Worm (Caenorhabditis elegans) whole organism, mixed stage, embryonic: Measurements from ENCODE around the gene arrd-6.

Source experiments
- M03D4.4 ChIP-seq: sonication (generic microtip); optimal IDR thresholded peaks from 2 replicates; lab custom pipeline; 2017; ENCODE audit warnings: mild to moderate bottlenecking, missing genetic modification characterization, missing compliant biosample characterization
- bed-3 ChIP-seq: fragments of 200-800 bp; sonication (Bioruptor generic); optimal IDR thresholded peaks from 3 replicates; lab custom pipeline; 2018; ENCODE audit warnings: mild to moderate bottlenecking, missing genetic modification characterization, moderate library complexity, missing compliant biosample characterization
- blmp-1 ChIP-seq: fragments of 150-350 bp; optimal IDR thresholded peaks from 2 replicates; lab custom pipeline; 2014; ENCODE audit warnings: missing biosample characterization, missing genetic modification characterization
- ceh-39 ChIP-seq: fragments of 150-350 bp; optimal IDR thresholded peaks from 2 replicates; lab custom pipeline; 2014; ENCODE audit warnings: missing biosample characterization, missing genetic modification characterization
- ceh-83 ChIP-seq: fragments of 200-800 bp; sonication (Bioruptor generic); optimal IDR thresholded peaks from 2 replicates; lab custom pipeline; 2018; ENCODE audit warnings: mild to moderate bottlenecking, missing genetic modification characterization, missing compliant biosample characterization
- ces-1 ChIP-seq: fragments of 150-350 bp; optimal IDR thresholded peaks from 2 replicates; lab custom pipeline; 2014; ENCODE audit warnings: missing biosample characterization, missing genetic modification reagents, missing genetic modification characterization
- cnd-1 ChIP-seq: fragments of 200-800 bp; sonication (Bioruptor generic); optimal IDR thresholded peaks from 2 replicates; lab custom pipeline; 2018; ENCODE audit warnings: mild to moderate bottlenecking, missing genetic modification characterization, missing compliant biosample characterization
- drap-1 ChIP-seq: fragments of 200-800 bp; sonication (Bioruptor generic); optimal IDR thresholded peaks from 3 replicates; lab custom pipeline; 2018; ENCODE audit warnings: mild to moderate bottlenecking, missing genetic modification characterization, missing compliant biosample characterization
- elt-3 ChIP-seq: fragments of 150-350 bp; optimal IDR thresholded peaks from 2 replicates; lab custom pipeline; 2014; ENCODE audit warnings: missing biosample characterization, missing genetic modification characterization
- flh-1 ChIP-seq: fragments of 200-800 bp; sonication (Bioruptor generic); optimal IDR thresholded peaks from 2 replicates; lab custom pipeline; 2018; ENCODE audit warnings: mild to moderate bottlenecking, missing genetic modification characterization, moderate library complexity, missing compliant biosample characterization
- ham-2 ChIP-seq: fragments of 200-800 bp; sonication (Bioruptor generic); optimal IDR thresholded peaks from 2 replicates; lab custom pipeline; 2018; ENCODE audit warnings: mild to moderate bottlenecking, missing genetic modification characterization, missing compliant biosample characterization
- hlh-1 ChIP-seq: fragments of 150-350 bp; optimal IDR thresholded peaks from 2 replicates; lab custom pipeline; 2014; ENCODE audit warnings: missing biosample characterization, missing genetic modification reagents, missing genetic modification characterization
- lin-13 ChIP-seq: fragments of 150-350 bp; optimal IDR thresholded peaks from 2 replicates; lab custom pipeline; 2014; ENCODE audit warnings: missing biosample characterization, missing genetic modification characterization
- lin-32 ChIP-seq: fragments of 200-800 bp; sonication (Bioruptor generic); optimal IDR thresholded peaks from 2 replicates; lab custom pipeline; 2018; ENCODE audit warnings: mild to moderate bottlenecking, missing genetic modification characterization, missing compliant biosample characterization
- mab-5 ChIP-seq: fragments of 150-350 bp; optimal IDR thresholded peaks from 2 replicates; lab custom pipeline; 2014; ENCODE audit warnings: missing biosample characterization, missing genetic modification characterization
- mep-1 ChIP-seq: fragments of 150-350 bp; optimal IDR thresholded peaks from 2 replicates; lab custom pipeline; 2017; ENCODE audit warnings: missing biosample characterization, missing genetic modification reagents, missing genetic modification characterization, inconsistent platforms
- mls-2 ChIP-seq: sonication (generic microtip); optimal IDR thresholded peaks from 2 replicates; lab custom pipeline; 2016; ENCODE audit warnings: mild to moderate bottlenecking, missing genetic modification characterization, moderate library complexity, missing compliant biosample characterization
- nhr-12 ChIP-seq: fragments of 150-350 bp; optimal IDR thresholded peaks from 2 replicates; lab custom pipeline; 2014; ENCODE audit warnings: missing biosample characterization, missing genetic modification characterization
- nhr-2 ChIP-seq: fragments of 150-350 bp; optimal IDR thresholded peaks from 2 replicates; lab custom pipeline; 2014; ENCODE audit warnings: missing biosample characterization, missing genetic modification characterization
- nhr-237 ChIP-seq: fragments of 150-350 bp; optimal IDR thresholded peaks from 2 replicates; lab custom pipeline; 2014; ENCODE audit warnings: missing biosample characterization, missing genetic modification characterization
- nhr-28 ChIP-seq: fragments of 150-350 bp; optimal IDR thresholded peaks from 2 replicates; lab custom pipeline; 2014; ENCODE audit warnings: missing biosample characterization, missing genetic modification characterization
- nhr-76 ChIP-seq: sonication (generic microtip); optimal IDR thresholded peaks from 2 replicates; lab custom pipeline; 2017; ENCODE audit warnings: missing biosample characterization, missing genetic modification characterization
- pha-4 ChIP-seq: fragments of 150-350 bp; optimal IDR thresholded peaks from 2 replicates; lab custom pipeline; 2018; ENCODE audit warnings: missing biosample characterization, missing genetic modification reagents, missing genetic modification characterization
- sem-2 ChIP-seq: fragments of 200-800 bp; sonication (Bioruptor generic); optimal IDR thresholded peaks from 2 replicates; lab custom pipeline; 2018; ENCODE audit warnings: mild to moderate bottlenecking, missing genetic modification characterization, missing compliant biosample characterization
- snpc-4 ChIP-seq: fragments of 150-350 bp; optimal IDR thresholded peaks from 2 replicates; lab custom pipeline; 2014; ENCODE audit warnings: missing biosample characterization, missing genetic modification characterization
- sptf-1 ChIP-seq: sonication (generic microtip); optimal IDR thresholded peaks from 2 replicates; lab custom pipeline; 2017; ENCODE audit warnings: mild to moderate bottlenecking, missing genetic modification characterization, moderate library complexity, missing compliant biosample characterization
- tbx-8 ChIP-seq: fragments of 200-800 bp; sonication (Bioruptor generic); optimal IDR thresholded peaks from 2 replicates; lab custom pipeline; 2018; ENCODE audit warnings: mild to moderate bottlenecking, missing genetic modification characterization, moderate library complexity, missing compliant biosample characterization
- unc-120 ChIP-seq: sonication (generic microtip); optimal IDR thresholded peaks from 2 replicates; lab custom pipeline; 2017; ENCODE audit warnings: missing genetic modification characterization, missing compliant biosample characterization; ENCODE audit not compliant: poor library complexity, severe bottlenecking
- unc-39 ChIP-seq: fragments of 150-350 bp; optimal IDR thresholded peaks from 2 replicates; lab custom pipeline; 2014; ENCODE audit warnings: missing biosample characterization, missing genetic modification characterization
- unc-62 ChIP-seq: fragments of 150-350 bp; optimal IDR thresholded peaks from 2 replicates; lab custom pipeline; 2014; ENCODE audit warnings: missing biosample characterization, missing genetic modification reagents, missing genetic modification characterization
- zip-8 ChIP-seq: fragments of 150-350 bp; optimal IDR thresholded peaks from 2 replicates; lab custom pipeline; 2014; ENCODE audit warnings: missing biosample characterization, missing genetic modification characterization
- ztf-11 ChIP-seq: fragments of 150-350 bp; optimal IDR thresholded peaks from 2 replicates; lab custom pipeline; 2014; ENCODE audit warnings: missing biosample characterization, missing genetic modification characterization

The arrd-6 gene

DNA sequence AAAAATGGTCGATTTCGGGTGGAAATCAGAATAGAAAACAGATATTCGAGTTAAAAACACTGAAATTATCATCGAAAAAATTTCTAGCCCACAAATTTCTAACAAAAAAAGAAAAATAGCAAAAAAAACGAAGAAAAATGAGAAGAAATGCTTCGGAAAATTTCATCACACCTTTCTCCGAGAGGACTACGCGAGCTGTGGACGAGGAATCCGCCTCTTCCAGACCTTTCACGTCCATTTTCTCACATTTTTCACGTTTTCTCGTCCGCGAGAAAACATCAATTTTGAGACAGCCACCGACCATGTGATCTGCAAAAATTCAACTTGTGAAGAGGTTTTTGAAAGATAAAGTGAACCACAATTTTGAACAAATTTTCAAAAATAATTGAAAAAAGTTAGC lies 33.9 kb downstream of the arrd-6 start:
- no peak for TF ChIP-seq blmp-1 (tag; lab: Kevin White, UChicago)
- TF ChIP-seq unc-39 (tag; lab: Kevin White, UChicago), result no peak
- TF ChIP-seq ceh-39 (tag; lab: Kevin White, UChicago), result no peak
- no peak for TF ChIP-seq lin-13
- TF ChIP-seq M03D4.4 (tag; lab: Kevin White, UChicago), result no peak
- TF ChIP-seq ceh-83, result no peak
- TF ChIP-seq pha-4 (tag; lab: Kevin White, UChicago), result no peak

DNA sequence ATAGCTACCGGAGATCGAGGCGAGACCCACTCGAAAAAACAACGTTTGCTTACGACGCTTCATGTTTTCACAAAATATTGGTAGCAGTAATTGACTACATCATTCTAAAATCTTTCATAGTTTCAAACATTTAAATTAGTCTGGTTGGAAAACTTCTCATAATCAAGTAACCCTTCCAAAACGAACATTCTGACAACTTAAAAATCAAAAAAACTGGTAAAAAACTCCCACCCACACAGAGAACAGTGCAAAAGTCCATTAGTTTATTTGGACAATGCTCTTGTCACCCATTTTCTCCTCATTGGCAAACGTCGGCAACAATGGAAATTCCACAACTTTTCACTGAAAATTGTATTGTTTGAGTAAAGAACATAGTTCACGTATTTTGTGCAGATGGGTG lies 34.8 kb downstream of the arrd-6 start, which contains the start of gene F37H8.6:
F37H8.6 (minus strand) TSS at position 101 of the 400 bp plus-strand sequence.
- TF ChIP-seq mep-1 (tag; lab: Kevin White, UChicago) (no peak), cnd-1 (tag; lab: Kevin White, UChicago) (no peak), flh-1 (no peak), nhr-76 (tag; lab: Kevin White, UChicago) (no peak), ces-1 (no peak), zip-8 (tag; lab: Kevin White, UChicago) (no peak), elt-3 (no peak), ceh-83 (no peak), ceh-39 (tag; lab: Kevin White, UChicago) (no peak), nhr-237 (tag; lab: Kevin White, UChicago) (no peak), blmp-1 (tag; lab: Kevin White, UChicago) (no peak), sem-2 (GFP tag; lab: Kevin White, UChicago) (no peak), mls-2 (no peak), mab-5 (tag; lab: Kevin White, UChicago) (no peak), lin-32 (GFP tag; lab: Kevin White, UChicago) (no peak), snpc-4 (tag; lab: Kevin White, UChicago) (no peak), lin-13 (no peak), nhr-12 (tag; lab: Kevin White, UChicago) (no peak), unc-62 (GFP tag; lab: Kevin White, UChicago) (no peak), ztf-11 (no peak)

DNA sequence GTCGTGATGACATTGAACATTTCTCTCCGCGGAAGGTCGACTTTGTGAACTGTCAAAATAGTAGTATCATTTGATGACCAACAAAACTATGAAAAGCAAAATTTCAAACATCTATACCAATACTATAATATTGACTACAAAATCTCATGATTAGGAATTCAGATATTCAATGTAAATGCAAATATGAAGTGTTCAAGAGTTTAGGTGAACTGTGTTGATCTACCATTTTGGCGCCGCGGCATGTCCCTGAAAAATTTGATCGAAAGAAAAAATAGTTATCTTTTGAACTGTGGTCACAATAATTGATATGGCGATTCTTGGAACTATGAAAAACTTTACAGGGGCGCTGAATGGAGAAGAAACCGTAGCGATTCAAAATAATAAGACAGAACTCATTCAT lies 36.2 kb downstream of the arrd-6 start:
- TF ChIP-seq bed-3 (GFP tag; lab: Kevin White, UChicago), result no peak
- no peak for TF ChIP-seq ces-1
- no peak for TF ChIP-seq unc-62 (GFP tag; lab: Kevin White, UChicago)
- TF ChIP-seq mls-2, result no peak
- no peak for TF ChIP-seq nhr-2
- TF ChIP-seq ham-2 (GFP tag; lab: Kevin White, UChicago), result no peak
- no peak for TF ChIP-seq unc-39 (tag; lab: Kevin White, UChicago)
- no peak for TF ChIP-seq hlh-1
- TF ChIP-seq nhr-28 (tag; lab: Kevin White, UChicago), result no peak
- TF ChIP-seq pha-4 (tag; lab: Kevin White, UChicago), result no peak
- no peak for TF ChIP-seq cnd-1 (tag; lab: Kevin White, UChicago)

DNA sequence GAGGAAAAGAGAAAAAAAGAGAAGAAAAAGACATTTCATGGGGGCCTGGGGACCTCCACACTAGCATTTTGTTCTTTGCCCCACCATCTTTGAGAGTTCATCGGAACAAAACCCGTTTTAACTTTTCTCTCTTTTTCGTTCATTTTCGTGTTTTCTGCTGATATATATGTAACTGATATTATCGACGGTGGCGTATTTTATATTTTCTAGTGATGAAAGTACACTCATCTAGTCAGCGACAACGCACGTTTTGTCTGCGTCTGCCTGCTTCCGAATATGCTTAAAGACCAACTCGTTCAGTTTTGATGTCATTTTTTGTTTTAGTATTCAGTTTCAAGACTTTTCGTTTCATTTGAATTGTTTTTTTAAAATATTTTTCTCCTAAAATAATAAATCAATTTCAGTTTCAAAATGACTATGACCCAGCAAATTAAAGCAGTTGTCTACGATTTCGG lies 38.7 kb downstream of the arrd-6 start, which contains the start of gene bigr-1:
bigr-1 (plus strand) TSS at position 405 of the 455 bp plus-strand sequence.
- TF ChIP-seq nhr-28 (tag; lab: Kevin White, UChicago), result no peak
- TF ChIP-seq cnd-1 (tag; lab: Kevin White, UChicago), result no peak
- TF ChIP-seq unc-39 (tag; lab: Kevin White, UChicago), result no peak
- no peak for TF ChIP-seq unc-120

DNA sequence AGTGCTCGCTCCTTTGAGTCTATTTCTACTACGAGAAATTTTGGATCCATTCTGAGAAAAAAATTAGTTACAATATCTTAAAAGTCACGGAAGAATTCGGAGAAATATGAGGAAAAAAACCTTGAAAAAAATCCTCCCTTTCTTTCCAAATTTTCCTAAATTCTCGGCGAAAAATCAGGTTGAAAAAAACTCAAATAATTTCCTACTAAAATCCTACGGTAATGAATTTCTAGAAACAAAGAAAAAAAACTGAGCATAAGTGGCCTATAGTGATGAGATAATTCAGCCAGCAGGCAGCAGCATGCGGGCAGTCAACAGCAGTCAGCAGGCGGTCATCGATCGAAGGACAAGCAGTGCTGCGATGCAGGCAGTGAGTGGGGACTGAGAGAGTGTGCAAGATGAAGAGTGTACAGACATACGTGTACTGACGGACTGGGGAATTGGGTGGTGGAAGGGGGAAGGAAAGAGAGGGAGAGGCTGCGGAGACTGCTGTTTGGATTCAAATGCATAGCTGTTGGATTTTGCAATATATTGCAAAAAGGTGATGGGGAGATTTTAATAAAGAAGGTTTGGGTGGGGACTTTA lies 42.3 kb downstream of the arrd-6 start, which contains the start of gene lir-3:
lir-3 (minus strand) TSS at position 51 of the 585 bp plus-strand sequence.
- TF ChIP-seq sptf-1 (tag; lab: Kevin White, UChicago), result no peak
- TF ChIP-seq mep-1 (tag; lab: Kevin White, UChicago), result peak; percentile 0
- TF ChIP-seq drap-1, result peak; percentile 21
- peak; percentile 21 for TF ChIP-seq mls-2
- TF ChIP-seq ces-1, result peak; percentile 15
- TF ChIP-seq unc-120, result peak; percentile 11
- TF ChIP-seq cnd-1 (tag; lab: Kevin White, UChicago), result peak; percentile 19
- TF ChIP-seq unc-62 (GFP tag; lab: Kevin White, UChicago), result no peak
- TF ChIP-seq hlh-1, result peak; percentile 48
- TF ChIP-seq lin-32 (GFP tag; lab: Kevin White, UChicago), result peak; percentile 34
- no peak for TF ChIP-seq tbx-8
- TF ChIP-seq ham-2 (GFP tag; lab: Kevin White, UChicago), result peak; percentile 48
- TF ChIP-seq, all 35 proteins: peak for 9
